Fruit fly (Drosophila melanogaster): ENCODE data around the gene CG14355.
A peak's percentile ranks its signal among the peaks of the same experiment; 100 is the strongest.

The CG14355 gene

dm6 chr3R:14098527-14099109 is 53.1 kb downstream of the CG14355 start (continued):
- TF ChIP-seq HLHmδ (GFP tag; optimal IDR thresholded peaks at IDR 0.05) (no peak), D (optimal IDR thresholded peaks at IDR 0.05) (no peak), D (GFP tag; optimal IDR thresholded peaks at IDR 0.05) (no peak), slp2 (GFP tag; optimal IDR thresholded peaks at IDR 0.05) (peak; percentile 9), kni (GFP tag; optimal IDR thresholded peaks at IDR 0.05) (no peak), CG1529 (GFP tag; optimal IDR thresholded peaks at IDR 0.05) (no peak), yki (optimal IDR thresholded peaks at IDR 0.05) (no peak), dmrt99B (tag; optimal IDR thresholded peaks at IDR 0.05) (peak; percentile 29), kah (GFP tag; optimal IDR thresholded peaks at IDR 0.05) (no peak), Fer3 (tag; optimal IDR thresholded peaks at IDR 0.05) (no peak), CG16863 (GFP tag; optimal IDR thresholded peaks at IDR 0.05) (no peak), HHEX (GFP tag; optimal IDR thresholded peaks at IDR 0.05) (peak; percentile 10), toy (GFP tag; IDR thresholded peaks at IDR 0.05) (no peak), CG10543 (GFP tag; optimal IDR thresholded peaks at IDR 0.05) (no peak), CG3995 (GFP tag; optimal IDR thresholded peaks at IDR 0.05) (no peak), CG17612 (GFP tag; IDR thresholded peaks at IDR 0.05) (no peak), mirr (GFP tag; optimal IDR thresholded peaks at IDR 0.05) (peak; percentile 14), CG30403 (GFP tag; optimal IDR thresholded peaks at IDR 0.05) (peak; percentile 17), CG12236 (GFP tag; optimal IDR thresholded peaks at IDR 0.05) (no peak), CG10959 (GFP tag; IDR thresholded peaks at IDR 0.05) (no peak), CoRest (tag; optimal IDR thresholded peaks at IDR 0.05) (peak; percentile 32), Trl (optimal IDR thresholded peaks at IDR 0.05) (peak in 1 of 2 experiments; percentile 25), Trl (GFP tag; optimal IDR thresholded peaks at IDR 0.05) (no peak), zen (tag; optimal IDR thresholded peaks at IDR 0.05) (no peak), Adf1 (GFP tag; IDR thresholded peaks at IDR 0.05) (no peak), CG7271 (tag; optimal IDR thresholded peaks at IDR 0.05) (no peak), unpg (GFP tag; optimal IDR thresholded peaks at IDR 0.05) (no peak), CG12071 (GFP tag; optimal IDR thresholded peaks at IDR 0.05) (no peak), seq (GFP tag; IDR thresholded peaks at IDR 0.05) (no peak), crol (GFP tag; IDR thresholded peaks at IDR 0.05) (peak; percentile 86), CG8944 (GFP tag; optimal IDR thresholded peaks at IDR 0.05) (no peak), knrl (GFP tag; IDR thresholded peaks at IDR 0.05; ENCODE audit: partially characterized antibody) (no peak), CG18476 (GFP tag; optimal IDR thresholded peaks at IDR 0.05) (no peak), CkIIα-i1 (GFP tag; IDR thresholded peaks at IDR 0.05) (no peak), amos (GFP tag; IDR thresholded peaks at IDR 0.05; ENCODE audit: partially characterized antibody) (no peak), corto (GFP tag; optimal IDR thresholded peaks at IDR 0.05) (no peak), Myb (GFP tag; optimal IDR thresholded peaks at IDR 0.05) (no peak), ci (GFP tag; IDR thresholded peaks at IDR 0.05) (peak; percentile 60; the same call in 2 of the 3 replicates), CG30020 (tag; optimal IDR thresholded peaks at IDR 0.05) (no peak), mam (GFP tag; optimal IDR thresholded peaks at IDR 0.05) (no peak), CG11093 (GFP tag; IDR thresholded peaks at IDR 0.05) (0 out of 3 replicates have a peak, but pooled peaks have one; percentile 27), Hr78 (GFP tag; optimal IDR thresholded peaks at IDR 0.05) (no peak), rib (GFP tag; IDR thresholded peaks at IDR 0.05) (no peak), grn (GFP tag; optimal IDR thresholded peaks at IDR 0.05) (no peak), sug (tag; optimal IDR thresholded peaks at IDR 0.05) (peak; percentile 21), twi (tag; optimal IDR thresholded peaks at IDR 0.05) (no peak), peb (GFP tag; IDR thresholded peaks at IDR 0.05) (no peak), jing (GFP tag; optimal IDR thresholded peaks at IDR 0.05) (no peak), CG14441 (GFP tag; IDR thresholded peaks at IDR 0.05) (0 out of 2 replicates have a peak, but pooled peaks have one; percentile 23), CG11723 (GFP tag; optimal IDR thresholded peaks at IDR 0.05) (no peak), CG11398 (GFP tag; optimal IDR thresholded peaks at IDR 0.05) (no peak), CG10366 (GFP tag; IDR thresholded peaks at IDR 0.05) (no peak)

Measured in whole organism, embryonic.